Fruit fly (Drosophila melanogaster) whole organism, pupa: ENCODE results near the gene NimC2.

Experiments
- CG10348 ChIP-seq: fragments of 200-800 bp; sonication (Bioruptor generic); IDR thresholded peaks from 2 replicates; pipeline ENCODE4 v1.3.6; 2022; ENCODE audit warnings: missing biosample characterization, missing genetic modification characterization
- CG12605 ChIP-seq: fragments of 200-800 bp; sonication (Bioruptor generic); IDR thresholded peaks from 2 replicates; pipeline ENCODE4 v1.3.6; 2022; ENCODE audit warnings: missing biosample characterization, missing genetic modification characterization
- CG13204 ChIP-seq: fragments of 200-800 bp; sonication (Bioruptor generic); optimal IDR thresholded peaks from 2 replicates; lab custom pipeline; 2018; ENCODE audit warnings: missing biosample characterization, mild to moderate bottlenecking, missing genetic modification characterization, moderate library complexity
- CG14655 ChIP-seq: fragments of 200-800 bp; sonication (Bioruptor generic); optimal IDR thresholded peaks from 3 replicates; lab custom pipeline; 2017; ENCODE audit warnings: mild to moderate bottlenecking, missing biosample characterization, missing genetic modification reagents, missing genetic modification characterization
- CG15710 ChIP-seq: fragments of 200-800 bp; sonication (Bioruptor generic); optimal IDR thresholded peaks from 2 replicates; lab custom pipeline; 2018; ENCODE audit warnings: missing biosample characterization, mild to moderate bottlenecking, missing genetic modification characterization, moderate library complexity
- CG17806 ChIP-seq: fragments of 200-800 bp; sonication (Bioruptor generic); optimal IDR thresholded peaks from 2 replicates; lab custom pipeline; 2018; ENCODE audit warnings: missing biosample characterization, mild to moderate bottlenecking, missing genetic modification characterization, moderate library complexity
- CG32121 ChIP-seq: fragments of 200-800 bp; sonication (Bioruptor generic); IDR thresholded peaks from 2 replicates; pipeline ENCODE4 v1.3.6; 2022; ENCODE audit warnings: missing biosample characterization, missing genetic modification characterization
- CG34367 ChIP-seq: fragments of 200-800 bp; sonication (Bioruptor generic); optimal IDR thresholded peaks from 2 replicates; lab custom pipeline; 2018; ENCODE audit warnings: missing biosample characterization, mild to moderate bottlenecking, missing genetic modification characterization
- CG4496 ChIP-seq: fragments of 200-800 bp; sonication (Bioruptor generic); IDR thresholded peaks from 3 replicates; pipeline ENCODE4 v1.3.6; 2022; ENCODE audit warnings: missing biosample characterization, missing genetic modification characterization
- CG8159 ChIP-seq: fragments of 200-800 bp; sonication (Bioruptor generic); optimal IDR thresholded peaks from 3 replicates; lab custom pipeline; 2018; ENCODE audit warnings: missing biosample characterization, mild to moderate bottlenecking, missing genetic modification characterization, moderate library complexity
- CG8301 ChIP-seq: fragments of 200-800 bp; sonication (Bioruptor generic); optimal IDR thresholded peaks from 2 replicates; lab custom pipeline; 2018; ENCODE audit warnings: missing biosample characterization, mild to moderate bottlenecking, missing genetic modification characterization
- CG9948 ChIP-seq: fragments of 200-800 bp; sonication (Bioruptor generic); optimal IDR thresholded peaks from 2 replicates; lab custom pipeline; 2018; ENCODE audit warnings: missing biosample characterization, mild to moderate bottlenecking, missing genetic modification characterization, moderate library complexity
- D1 ChIP-seq: fragments of 200-800 bp; sonication (Bioruptor generic); optimal IDR thresholded peaks from 2 replicates; lab custom pipeline; 2018; ENCODE audit warnings: missing biosample characterization, mild to moderate bottlenecking, missing genetic modification characterization, moderate library complexity
- EcR ChIP-seq: fragments of 200-800 bp; sonication (Bioruptor generic); optimal IDR thresholded peaks from 3 replicates; lab custom pipeline; 2019; ENCODE audit warnings: missing biosample characterization, missing genetic modification characterization, mild to moderate bottlenecking, moderate library complexity, missing genetic modification reagents
- Ets98B ChIP-seq: fragments of 200-800 bp; sonication (Bioruptor generic); IDR thresholded peaks from 2 replicates; pipeline ENCODE4 v1.3.6; 2022; ENCODE audit warnings: missing biosample characterization, missing genetic modification characterization
- Pif1A ChIP-seq: fragments of 200-800 bp; sonication (Bioruptor generic); optimal IDR thresholded peaks from 3 replicates; lab custom pipeline; 2016; ENCODE audit warnings: missing biosample characterization, missing genetic modification characterization
- Pif1B ChIP-seq: fragments of 200-800 bp; sonication (Bioruptor generic); optimal IDR thresholded peaks from 3 replicates; lab custom pipeline; 2016; ENCODE audit warnings: missing biosample characterization, missing genetic modification characterization
- Snoo ChIP-seq: fragments of 200-800 bp; sonication (Bioruptor generic); optimal IDR thresholded peaks from 3 replicates; lab custom pipeline; 2017; ENCODE audit warnings: missing biosample characterization, mild to moderate bottlenecking, missing genetic modification characterization, inconsistent platforms
- fd96Ca ChIP-seq: fragments of 200-800 bp; sonication (Bioruptor generic); IDR thresholded peaks from 3 replicates; pipeline ENCODE4 v1.3.6; 2022; ENCODE audit warnings: missing biosample characterization, missing genetic modification characterization
- gl ChIP-seq: fragments of 200-800 bp; sonication (Bioruptor generic); optimal IDR thresholded peaks from 2 replicates; lab custom pipeline; 2018; ENCODE audit warnings: missing biosample characterization, mild to moderate bottlenecking, missing genetic modification characterization
- rn ChIP-seq: fragments of 200-800 bp; sonication (Bioruptor generic); IDR thresholded peaks from 2 replicates; pipeline ENCODE4 v1.3.6; 2022; ENCODE audit warnings: missing biosample characterization, missing genetic modification characterization

NimC2 gene

DNA sequence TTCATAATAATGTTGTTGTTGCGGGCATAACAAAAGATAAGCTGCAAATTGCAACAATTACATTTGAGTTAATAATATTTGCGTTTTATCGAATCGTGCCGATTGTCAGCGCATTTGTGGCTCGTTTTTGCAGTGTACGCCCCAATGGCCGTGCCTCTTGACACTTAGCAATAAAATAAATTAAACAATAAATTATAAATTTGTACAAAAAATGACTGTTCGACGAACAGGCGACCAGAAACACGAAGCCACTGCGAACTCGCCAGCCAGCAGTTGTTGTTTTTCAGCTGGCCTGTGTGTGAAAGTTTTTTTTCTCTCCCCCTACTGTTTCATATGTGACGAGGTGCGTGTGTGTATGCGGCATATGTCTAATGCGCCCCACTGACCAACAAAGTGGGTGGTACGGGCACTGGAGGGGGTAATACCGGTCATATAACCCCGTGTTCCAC lies 45.6 kb downstream of the NimC2 start:
- no peak for TF ChIP-seq D1 (tag; lab: Kevin White, UChicago)
- TF ChIP-seq Ets98B (GFP tag; lab: Robert Waterston, UW), result peak; percentile 40
- TF ChIP-seq CG13204 (GFP tag; lab: Kevin White, UChicago), result no peak
- TF ChIP-seq fd96Ca (GFP tag; lab: Robert Waterston, UW), result peak; percentile 66
- no peak for TF ChIP-seq CG9948 (tag; lab: Kevin White, UChicago)
- no peak for TF ChIP-seq CG17806 (tag; lab: Kevin White, UChicago)
- TF ChIP-seq Pif1B (GFP tag; lab: Kevin White, UChicago), result peak; percentile 19
- TF ChIP-seq CG32121 (GFP tag; lab: Robert Waterston, UW), result peak; percentile 40; the same call in 1 of the 2 replicates
- peak; percentile 25; the same call in 2 of the 3 replicates for TF ChIP-seq CG4496 (GFP tag; lab: Robert Waterston, UW)
- TF ChIP-seq CG34367 (tag; lab: Kevin White, UChicago), result no peak
- TF ChIP-seq, all 21 proteins: peak for 5

DNA sequence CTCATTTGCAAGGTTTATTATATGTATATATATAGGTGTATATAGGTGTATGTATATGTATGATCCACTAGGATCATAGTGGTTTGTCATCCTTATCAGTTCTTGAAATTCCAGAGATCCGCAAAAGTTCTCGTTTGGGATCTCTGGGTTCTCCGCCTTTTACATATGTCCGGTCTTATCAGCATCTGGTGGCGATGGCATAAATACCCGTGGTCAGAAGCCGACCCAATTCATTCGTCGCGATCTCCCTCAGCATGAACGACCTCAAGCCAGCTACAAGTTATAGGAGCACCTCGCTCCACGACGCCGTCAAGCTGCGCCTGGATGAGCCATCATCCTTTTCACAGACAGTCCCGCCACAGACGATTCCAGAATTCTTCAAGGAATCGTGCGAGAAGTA lies 46.9 kb downstream of the NimC2 start, which contains the start of gene hll:
TSS of gene hll (plus strand) at position 224 of the 400 bp plus-strand sequence.
- TF ChIP-seq Ets98B (GFP tag; lab: Robert Waterston, UW) (no peak), CG13204 (GFP tag; lab: Kevin White, UChicago) (no peak), CG8301 (no peak), Pif1A (GFP tag; lab: Kevin White, UChicago) (no peak), CG9948 (tag; lab: Kevin White, UChicago) (no peak), Snoo (tag; lab: Kevin White, UChicago) (no peak), Pif1B (GFP tag; lab: Kevin White, UChicago) (no peak), EcR (GFP tag; lab: Kevin White, UChicago) (no peak), CG34367 (tag; lab: Kevin White, UChicago) (no peak), fd96Ca (GFP tag; lab: Robert Waterston, UW) (no peak), CG15710 (tag; lab: Kevin White, UChicago) (no peak)

DNA sequence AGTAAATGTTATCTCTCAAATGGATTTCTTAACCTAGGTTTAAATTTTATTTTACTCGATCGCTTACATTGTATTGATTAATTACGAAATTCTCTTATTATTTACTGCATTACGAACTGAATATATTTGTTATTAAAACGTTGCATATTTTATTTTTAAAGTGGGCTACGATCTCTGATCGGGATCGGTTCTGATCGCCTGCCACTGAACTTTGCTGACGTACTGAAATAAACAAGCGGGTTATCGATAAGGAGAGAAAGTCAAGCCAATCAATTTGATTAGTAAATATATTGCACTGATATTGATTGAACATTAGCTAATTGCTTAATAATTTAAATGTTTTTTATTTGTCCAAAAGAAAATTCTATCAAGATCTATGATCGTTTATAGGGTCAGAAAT lies 49.3 kb downstream of the NimC2 start:
- TF ChIP-seq CG32121 (GFP tag; lab: Robert Waterston, UW), result no peak
- TF ChIP-seq CG8159 (tag; lab: Kevin White, UChicago), result no peak
- no peak for TF ChIP-seq Pif1A (GFP tag; lab: Kevin White, UChicago)
- TF ChIP-seq CG4496 (GFP tag; lab: Robert Waterston, UW), result no peak
- no peak for TF ChIP-seq EcR (GFP tag; lab: Kevin White, UChicago)
- TF ChIP-seq Pif1B (GFP tag; lab: Kevin White, UChicago), result no peak
- no peak for TF ChIP-seq CG12605 (GFP tag; lab: Robert Waterston, UW)
- no peak for TF ChIP-seq Snoo (tag; lab: Kevin White, UChicago)
- TF ChIP-seq CG8301, result no peak
- TF ChIP-seq fd96Ca (GFP tag; lab: Robert Waterston, UW), result no peak
- TF ChIP-seq rn, result no peak
- TF ChIP-seq gl, result no peak
- no peak for TF ChIP-seq CG9948 (tag; lab: Kevin White, UChicago)
- TF ChIP-seq CG14655 (GFP tag; lab: Kevin White, UChicago), result no peak
- TF ChIP-seq D1 (tag; lab: Kevin White, UChicago), result no peak
- TF ChIP-seq Ets98B (GFP tag; lab: Robert Waterston, UW), result no peak
- TF ChIP-seq CG13204 (GFP tag; lab: Kevin White, UChicago), result no peak
- no peak for TF ChIP-seq CG10348 (GFP tag; lab: Robert Waterston, UW)
- no peak for TF ChIP-seq CG34367 (tag; lab: Kevin White, UChicago)
- TF ChIP-seq CG17806 (tag; lab: Kevin White, UChicago), result no peak

DNA sequence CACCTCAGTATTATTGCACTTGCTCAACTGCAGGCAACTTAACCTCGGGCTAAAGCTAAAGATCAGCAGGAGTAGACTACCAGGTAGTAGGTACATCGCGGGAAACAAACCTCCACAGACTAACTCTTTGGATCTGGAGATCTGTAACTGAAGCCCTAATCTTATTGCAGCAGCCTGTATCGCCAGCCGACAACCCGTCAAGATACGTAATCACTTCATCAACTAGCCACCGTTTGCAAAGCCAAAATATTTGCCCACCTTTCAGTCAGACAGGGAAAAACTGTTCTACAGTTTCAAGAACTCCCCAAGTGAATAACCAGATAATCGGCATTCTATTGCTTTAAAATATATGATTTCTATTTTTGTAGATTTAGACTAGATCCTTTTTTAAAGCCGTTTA lies 51.5 kb downstream of the NimC2 start, which contains the start of gene CG18095:
TSS of gene CG18095 (minus strand) at position 101 of the 400 bp plus-strand sequence.
- TF ChIP-seq Pif1B (GFP tag; lab: Kevin White, UChicago), result no peak
- no peak for TF ChIP-seq CG4496 (GFP tag; lab: Robert Waterston, UW)
- no peak for TF ChIP-seq CG9948 (tag; lab: Kevin White, UChicago)
- no peak for TF ChIP-seq D1 (tag; lab: Kevin White, UChicago)
- no peak for TF ChIP-seq gl
- no peak for TF ChIP-seq rn
- TF ChIP-seq CG34367 (tag; lab: Kevin White, UChicago), result no peak
